Worm (Caenorhabditis elegans) whole organism, mixed stage, embryonic: Measurements from ENCODE around the gene mars-1.

ENCODE experiments used
- M03D4.4 ChIP-seq: sonication (generic microtip); optimal IDR thresholded peaks from 2 replicates; lab custom pipeline; 2017; ENCODE audit warnings: mild to moderate bottlenecking, missing genetic modification characterization, missing compliant biosample characterization
- blmp-1 ChIP-seq: fragments of 150-350 bp; optimal IDR thresholded peaks from 2 replicates; lab custom pipeline; 2014; ENCODE audit warnings: missing biosample characterization, missing genetic modification characterization
- ceh-83 ChIP-seq: fragments of 200-800 bp; sonication (Bioruptor generic); optimal IDR thresholded peaks from 2 replicates; lab custom pipeline; 2018; ENCODE audit warnings: mild to moderate bottlenecking, missing genetic modification characterization, missing compliant biosample characterization
- flh-1 ChIP-seq: fragments of 200-800 bp; sonication (Bioruptor generic); optimal IDR thresholded peaks from 2 replicates; lab custom pipeline; 2018; ENCODE audit warnings: mild to moderate bottlenecking, missing genetic modification characterization, moderate library complexity, missing compliant biosample characterization
- lin-13 ChIP-seq: fragments of 150-350 bp; optimal IDR thresholded peaks from 2 replicates; lab custom pipeline; 2014; ENCODE audit warnings: missing biosample characterization, missing genetic modification characterization
- lsy-2 ChIP-seq: fragments of 150-350 bp; optimal IDR thresholded peaks from 2 replicates; lab custom pipeline; 2014; ENCODE audit warnings: missing biosample characterization, missing genetic modification characterization
- mep-1 ChIP-seq: fragments of 150-350 bp; optimal IDR thresholded peaks from 2 replicates; lab custom pipeline; 2017; ENCODE audit warnings: missing biosample characterization, missing genetic modification reagents, missing genetic modification characterization, inconsistent platforms
- nhr-28 ChIP-seq: fragments of 150-350 bp; optimal IDR thresholded peaks from 2 replicates; lab custom pipeline; 2014; ENCODE audit warnings: missing biosample characterization, missing genetic modification characterization
- unc-62 ChIP-seq: fragments of 150-350 bp; optimal IDR thresholded peaks from 2 replicates; lab custom pipeline; 2014; ENCODE audit warnings: missing biosample characterization, missing genetic modification reagents, missing genetic modification characterization
- ztf-11 ChIP-seq: fragments of 150-350 bp; optimal IDR thresholded peaks from 2 replicates; lab custom pipeline; 2014; ENCODE audit warnings: missing biosample characterization, missing genetic modification characterization

- TF ChIP-seq lin-13 (tag; lab: Kevin White, UChicago) (no peak), ztf-11 (tag; lab: Kevin White, UChicago) (no peak), unc-62 (no peak), ceh-83 (GFP tag; lab: Kevin White, UChicago) (no peak), blmp-1 (no peak), M03D4.4 (no peak), lsy-2 (tag; lab: Kevin White, UChicago) (no peak), nhr-28 (tag; lab: Kevin White, UChicago) (no peak), mep-1 (no peak), flh-1 (GFP tag; lab: Kevin White, UChicago) (no peak)
Measured at ce11 chrIV:11582450-11583166, 52.7 kb downstream of the mars-1 start.
